Worm (Caenorhabditis elegans): ENCODE results near the gene F39G3.4.

DNA sequence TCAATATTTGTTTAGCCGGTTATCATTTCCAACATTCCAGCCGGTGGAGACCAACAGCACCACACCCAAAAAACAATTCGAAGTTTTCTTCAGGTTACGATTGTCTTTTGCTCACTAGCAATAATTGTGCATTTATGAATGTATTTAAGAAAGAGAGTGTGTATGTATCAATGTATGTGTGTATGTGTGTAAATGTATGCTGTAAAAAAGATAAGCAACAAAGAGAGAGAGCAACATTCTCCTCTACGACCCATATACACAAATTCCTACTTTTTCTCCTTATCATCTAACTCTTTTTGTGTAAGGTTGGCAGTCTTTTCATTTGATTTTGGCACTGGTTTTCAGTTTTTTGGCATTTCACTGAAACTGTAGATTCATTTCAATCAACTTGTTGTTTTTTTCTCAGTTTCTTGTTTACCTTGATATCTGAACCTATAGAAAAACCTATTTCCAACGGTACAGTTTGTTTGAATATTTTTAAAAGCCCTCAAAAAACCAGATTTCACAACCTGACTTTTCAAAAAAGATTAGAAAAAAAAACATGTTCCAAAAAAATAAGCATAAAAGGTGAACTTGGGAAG lies 3.6 kb upstream of the F39G3.4 start:
- no peak for TF ChIP-seq ceh-82 (tag; optimal IDR thresholded peaks at IDR 0.05)
- peak; percentile 16 for TF ChIP-seq pha-4 (tag; optimal IDR thresholded peaks at IDR 0.05)
- no peak for TF ChIP-seq R02D3.7 (tag; optimal IDR thresholded peaks at IDR 0.05)
- TF ChIP-seq egl-27 (tag; optimal IDR thresholded peaks at IDR 0.05): no peak
- no peak for TF ChIP-seq nhr-11 (tag; optimal IDR thresholded peaks at IDR 0.05)
- peak; percentile 86 for TF ChIP-seq pqm-1 (tag; optimal IDR thresholded peaks at IDR 0.05)
- TF ChIP-seq nhr-77 (tag; optimal IDR thresholded peaks at IDR 0.05): no peak
- no peak for TF ChIP-seq tbx-2 (tag; optimal IDR thresholded peaks at IDR 0.05)
- no peak for TF ChIP-seq lsy-12 (tag; optimal IDR thresholded peaks at IDR 0.05)
